Fruit fly (Drosophila melanogaster) S2 (cell line): ENCODE data around the gene Tie.

Experiments
- CG8478 ChIP-seq: fragments of >200 bp; optimal IDR thresholded peaks from 2 replicates; lab custom pipeline; 2018
- CTCF ChIP-seq, 2 experiments: fragments of >200 bp; optimal IDR thresholded peaks; 2 replicates each; lab custom pipeline; 2018

dm6 chr3L:4519417-4519931 is 12.5 kb downstream of the Tie start:
- TF ChIP-seq CG8478: no peak
- no peak for TF ChIP-seq CTCF (optimal IDR thresholded peaks at IDR 0.05; lab: Kevin White, UChicago)
